Worm (Caenorhabditis elegans): ENCODE measurements around the gene F08G2.7.
"Not testable (repeated sequence)": the region's sequence is repeated elsewhere in the genome, so short reads cannot be mapped to it uniquely, and the experiment has no call there.

The F08G2.7 gene

DNA sequence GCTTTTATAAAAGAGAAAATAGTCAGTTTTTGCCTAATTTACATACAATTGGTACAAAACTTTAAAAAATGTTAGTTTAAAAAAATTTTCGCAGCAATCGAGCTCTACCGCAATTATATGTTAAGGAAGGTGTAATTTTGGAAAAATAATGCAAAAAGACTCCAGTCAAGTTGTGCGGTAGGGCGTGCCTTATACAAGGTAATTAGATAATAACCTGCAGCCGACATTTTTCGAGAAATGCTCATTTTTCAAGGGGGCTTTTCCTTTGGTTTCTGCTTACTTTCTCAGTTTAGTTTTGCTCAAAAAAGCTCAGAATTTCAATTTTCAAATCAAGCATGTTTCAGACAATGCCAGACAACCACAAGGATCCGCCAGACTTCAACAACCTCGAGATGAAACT lies 10.7 kb downstream of the F08G2.7 start, which contains the start of gene F08G2.4:
F08G2.4 (plus strand) TSS at position 348 of the 400 bp plus-strand sequence.
- no peak for TF ChIP-seq F13C5.2 (tag; optimal IDR thresholded peaks at IDR 0.05)

- TF ChIP-seq hmg-4 (GFP tag; optimal IDR thresholded peaks at IDR 0.05) = peak; percentile 6
- TF ChIP-seq pes-1 (GFP tag; IDR thresholded peaks at IDR 0.05) = 0 out of 2 replicates have a peak, but pooled peaks have one; percentile 37
- 0 out of 2 replicates have a peak, but pooled peaks have one; percentile 24 for TF ChIP-seq sea-1 (GFP tag; conservative IDR thresholded peaks at IDR 0.05)
Observed at ce11 chrII:13829123-13829996, 11.6 kb downstream of the F08G2.7 start.

DNA sequence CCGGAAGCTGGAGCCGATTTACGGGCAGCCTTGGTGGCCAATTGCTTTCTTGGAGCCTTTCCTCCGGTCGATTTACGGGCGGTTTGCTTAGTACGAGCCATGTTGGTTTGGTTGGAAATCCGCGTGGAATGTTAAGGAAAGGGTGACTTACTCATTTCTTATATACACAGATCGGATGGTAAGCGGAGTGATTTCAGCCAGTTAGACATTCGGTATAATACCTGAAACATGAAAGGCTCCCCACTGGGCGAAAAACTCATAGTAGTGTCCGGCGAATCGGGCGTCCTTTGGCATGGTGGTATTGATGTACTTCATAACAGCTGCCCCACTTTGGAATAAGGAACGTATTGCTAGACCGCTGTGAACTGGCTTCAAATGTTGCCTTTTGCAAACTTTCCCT lies 12.4 kb downstream of the F08G2.7 start, which contains the start of gene his-42:
his-42 (minus strand) TSS at position 101 of the 400 bp plus-strand sequence.
- no peak for TF ChIP-seq tbx-11 (GFP tag; IDR thresholded peaks at IDR 0.05)
- no peak for TF ChIP-seq ama-1 (optimal IDR thresholded peaks at IDR 0.05)
- no peak for TF ChIP-seq scrt-1 (GFP tag; IDR thresholded peaks at IDR 0.05)
- no peak for TF ChIP-seq flt-1 (GFP tag; IDR thresholded peaks at IDR 0.05)
- TF ChIP-seq F13C5.2 (tag; optimal IDR thresholded peaks at IDR 0.05) = no peak
- TF ChIP-seq aly-1 (tag; optimal IDR thresholded peaks at IDR 0.05) = no peak
- no peak for TF ChIP-seq ets-7 (tag; optimal IDR thresholded peaks at IDR 0.05)
- TF ChIP-seq hmbx-1 (tag; optimal IDR thresholded peaks at IDR 0.05) = no peak
- TF ChIP-seq hnd-1 (tag; optimal IDR thresholded peaks at IDR 0.05) = no peak
- no peak for TF ChIP-seq sea-1 (GFP tag; conservative IDR thresholded peaks at IDR 0.05)
- TF ChIP-seq ceh-36 (tag; optimal IDR thresholded peaks at IDR 0.05) = no peak
- no peak for TF ChIP-seq hmg-4 (GFP tag; optimal IDR thresholded peaks at IDR 0.05)
- no peak for TF ChIP-seq ceh-13 (GFP tag; optimal IDR thresholded peaks at IDR 0.05)
- no peak for TF ChIP-seq B0310.2 (tag; optimal IDR thresholded peaks at IDR 0.05)
- no peak for TF ChIP-seq tbx-37 (GFP tag; conservative IDR thresholded peaks at IDR 0.05)

ce11 chrII:13824570-13824969 lies 16.4 kb downstream of the F08G2.7 start:
- TF ChIP-seq pes-1 (GFP tag; IDR thresholded peaks at IDR 0.05) = peak; percentile 65

- not testable (repeated sequence) for TF ChIP-seq F13C5.2 (tag; optimal IDR thresholded peaks at IDR 0.05); flt-1 (GFP tag; IDR thresholded peaks at IDR 0.05); ets-7 (tag; optimal IDR thresholded peaks at IDR 0.05)
Observed at ce11 chrII:13818043-13818442, 22.9 kb downstream of the F08G2.7 start, which contains the start of gene his-16. his-16 (minus strand) TSS chrII:13818143.

ce11 chrII:13817474-13817873 lies 23.5 kb downstream of the F08G2.7 start:
- 0 out of 2 replicates have a peak, but pooled peaks have one; percentile 11 for TF ChIP-seq scrt-1 (GFP tag; IDR thresholded peaks at IDR 0.05)
- TF ChIP-seq sea-1 (GFP tag; conservative IDR thresholded peaks at IDR 0.05) = peak; percentile 78; the same call in 1 of the 2 replicates
- TF ChIP-seq ama-1 (optimal IDR thresholded peaks at IDR 0.05) = peak; percentile 72
- TF ChIP-seq pes-1 (GFP tag; IDR thresholded peaks at IDR 0.05) = peak; percentile 67
- peak; percentile 73 for TF ChIP-seq aly-1 (tag; optimal IDR thresholded peaks at IDR 0.05)

DNA sequence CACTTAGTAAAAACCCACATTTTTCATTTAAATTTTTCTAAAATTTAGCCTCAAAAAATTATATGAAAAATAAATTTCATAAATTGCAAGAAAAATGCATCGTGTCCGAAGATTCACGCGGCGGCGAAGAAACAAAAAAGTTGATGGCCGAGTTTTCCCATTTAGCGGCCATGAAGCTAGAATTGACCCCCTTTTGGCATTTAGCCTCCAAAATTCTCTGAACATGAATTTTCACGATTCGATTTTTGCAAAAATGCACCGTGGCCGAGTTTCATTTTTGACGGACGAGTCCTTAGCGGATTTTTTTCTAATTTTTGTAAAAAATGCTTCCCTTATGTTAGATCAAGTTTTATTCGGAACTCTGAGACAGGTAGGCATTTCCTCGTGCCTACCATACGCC lies 25.4 kb downstream of the F08G2.7 start:
- TF ChIP-seq ama-1 (optimal IDR thresholded peaks at IDR 0.05) = no peak
- no peak for TF ChIP-seq F13C5.2 (tag; optimal IDR thresholded peaks at IDR 0.05)
- no peak for TF ChIP-seq sea-1 (GFP tag; conservative IDR thresholded peaks at IDR 0.05)
- TF ChIP-seq flt-1 (GFP tag; IDR thresholded peaks at IDR 0.05) = no peak
- no peak for TF ChIP-seq hmg-4 (GFP tag; optimal IDR thresholded peaks at IDR 0.05)
- no peak for TF ChIP-seq tra-4 (tag; optimal IDR thresholded peaks at IDR 0.05)
- TF ChIP-seq tbx-11 (GFP tag; IDR thresholded peaks at IDR 0.05) = no peak
- TF ChIP-seq aly-1 (tag; optimal IDR thresholded peaks at IDR 0.05) = no peak
- no peak for TF ChIP-seq hnd-1 (tag; optimal IDR thresholded peaks at IDR 0.05)
- no peak for TF ChIP-seq ceh-36 (tag; optimal IDR thresholded peaks at IDR 0.05)
- no peak for TF ChIP-seq ets-7 (tag; optimal IDR thresholded peaks at IDR 0.05)
- no peak for TF ChIP-seq B0310.2 (tag; optimal IDR thresholded peaks at IDR 0.05)

ce11 chrII:13813950-13814349 lies 27.0 kb downstream of the F08G2.7 start:
- no peak for TF ChIP-seq hnd-1 (tag; optimal IDR thresholded peaks at IDR 0.05)
- TF ChIP-seq F13C5.2 (tag; optimal IDR thresholded peaks at IDR 0.05) = no peak
- TF ChIP-seq ceh-36 (tag; optimal IDR thresholded peaks at IDR 0.05) = no peak
- TF ChIP-seq aly-1 (tag; optimal IDR thresholded peaks at IDR 0.05) = no peak
- no peak for TF ChIP-seq scrt-1 (GFP tag; IDR thresholded peaks at IDR 0.05)
- TF ChIP-seq sea-1 (GFP tag; conservative IDR thresholded peaks at IDR 0.05) = no peak
- no peak for TF ChIP-seq B0310.2 (tag; optimal IDR thresholded peaks at IDR 0.05)
- TF ChIP-seq ama-1 (optimal IDR thresholded peaks at IDR 0.05) = no peak
- TF ChIP-seq pes-1 (GFP tag; IDR thresholded peaks at IDR 0.05) = no peak
- no peak for TF ChIP-seq hmbx-1 (tag; optimal IDR thresholded peaks at IDR 0.05)
- TF ChIP-seq ets-7 (tag; optimal IDR thresholded peaks at IDR 0.05) = no peak
- no peak for TF ChIP-seq tbx-11 (GFP tag; IDR thresholded peaks at IDR 0.05)
- TF ChIP-seq hmg-4 (GFP tag; optimal IDR thresholded peaks at IDR 0.05) = no peak

- no peak for TF ChIP-seq ceh-36 (tag; optimal IDR thresholded peaks at IDR 0.05)
- no peak for TF ChIP-seq tra-4 (tag; optimal IDR thresholded peaks at IDR 0.05)
- TF ChIP-seq ets-7 (tag; optimal IDR thresholded peaks at IDR 0.05) = no peak
- no peak for TF ChIP-seq hmg-4 (GFP tag; optimal IDR thresholded peaks at IDR 0.05)
- TF ChIP-seq ceh-13 (GFP tag; optimal IDR thresholded peaks at IDR 0.05) = no peak
- no peak for TF ChIP-seq aly-1 (tag; optimal IDR thresholded peaks at IDR 0.05)
Observed at ce11 chrII:13813413-13813812, 27.5 kb downstream of the F08G2.7 start.
